Worm (Caenorhabditis elegans) whole organism, young adult: ENCODE results near the gene F35H10.5.
A peak's percentile ranks its signal among the peaks of the same experiment; 100 is the strongest.

Source experiments
- B0261.1 ChIP-seq: sonication (generic microtip); optimal IDR thresholded peaks from 2 replicates; lab custom pipeline; 2016; ENCODE audit warnings: mild to moderate bottlenecking, missing genetic modification characterization, moderate library complexity, missing compliant biosample characterization
- F23B12.7 ChIP-seq: sonication (generic microtip); optimal IDR thresholded peaks from 2 replicates; lab custom pipeline; 2017; ENCODE audit warnings: missing genetic modification characterization, mild to moderate bottlenecking, missing compliant biosample characterization, antibody characterized with exemption, moderate library complexity; ENCODE audit not compliant: insufficient read depth
- F33H1.4 ChIP-seq: fragments of 200-800 bp; sonication (Bioruptor generic); IDR thresholded peaks from 2 replicates; pipeline ENCODE4 v1.3.6; 2022; ENCODE audit warnings: missing genetic modification reagents, missing genetic modification characterization, missing compliant biosample characterization
- F39B2.1 ChIP-seq: fragments of 200-800 bp; sonication (Bioruptor generic); IDR thresholded peaks from 2 replicates; pipeline ENCODE4 v1.3.6; 2022; ENCODE audit warnings: missing genetic modification reagents, missing genetic modification characterization, missing compliant biosample characterization
- F57A8.1 ChIP-seq: fragments of 200-800 bp; sonication (Bioruptor generic); optimal IDR thresholded peaks from 2 replicates; lab custom pipeline; 2018; ENCODE audit warnings: mild to moderate bottlenecking, missing genetic modification characterization, moderate library complexity, missing compliant biosample characterization
- F57C9.4 ChIP-seq: sonication (generic microtip); optimal IDR thresholded peaks from 2 replicates; lab custom pipeline; 2017; ENCODE audit warnings: mild to moderate bottlenecking, missing genetic modification characterization, missing compliant biosample characterization
- T07F8.4 ChIP-seq: sonication (generic microtip); optimal IDR thresholded peaks from 2 replicates; lab custom pipeline; 2016; ENCODE audit warnings: mild to moderate bottlenecking, missing genetic modification characterization, moderate library complexity, missing compliant biosample characterization
- Y53G8AR.9 ChIP-seq: fragments of 200-800 bp; sonication (Bioruptor generic); conservative IDR thresholded peaks from 2 replicates; pipeline ENCODE4 v1.3.6; 2022; ENCODE audit warnings: missing genetic modification reagents, missing genetic modification characterization, missing compliant biosample characterization
- Y95B8A.8 ChIP-seq: fragments of 200-800 bp; sonication (Bioruptor generic); IDR thresholded peaks from 2 replicates; pipeline ENCODE4 v1.3.6; 2022; ENCODE audit warnings: missing genetic modification reagents, missing genetic modification characterization, missing compliant biosample characterization
- ZK185.1 ChIP-seq: sonication (generic microtip); optimal IDR thresholded peaks from 2 replicates; lab custom pipeline; 2016; ENCODE audit warnings: mild to moderate bottlenecking, missing genetic modification characterization, missing compliant biosample characterization; ENCODE audit not compliant: poor library complexity, severe bottlenecking
- athp-1 ChIP-seq: sonication (generic microtip); optimal IDR thresholded peaks from 2 replicates; lab custom pipeline; 2017; ENCODE audit warnings: mild to moderate bottlenecking, missing genetic modification characterization, missing compliant biosample characterization
- bed-1 ChIP-seq: fragments of 200-800 bp; sonication (Bioruptor generic); IDR thresholded peaks from 2 replicates; pipeline ENCODE4 v1.3.6; 2022; ENCODE audit warnings: missing genetic modification reagents, missing genetic modification characterization, missing compliant biosample characterization
- bed-2 ChIP-seq: fragments of 200-800 bp; sonication (Bioruptor generic); IDR thresholded peaks from 2 replicates; pipeline ENCODE4 v1.3.6; 2022; ENCODE audit warnings: missing genetic modification reagents, missing genetic modification characterization, missing compliant biosample characterization
- cebp-2 ChIP-seq: fragments of 200-800 bp; sonication (Bioruptor generic); IDR thresholded peaks from 2 replicates; pipeline ENCODE4 v1.3.6; 2022; ENCODE audit warnings: missing genetic modification characterization, missing compliant biosample characterization
- die-1 ChIP-seq: sonication (generic microtip); optimal IDR thresholded peaks from 2 replicates; lab custom pipeline; 2016; ENCODE audit warnings: missing genotype, mild to moderate bottlenecking, missing genetic modification characterization, missing compliant biosample characterization
- fkh-3 ChIP-seq: sonication (generic microtip); optimal IDR thresholded peaks from 2 replicates; lab custom pipeline; 2016; ENCODE audit warnings: mild to moderate bottlenecking, missing genetic modification characterization, missing compliant biosample characterization
- him-1 ChIP-seq: sonication (generic microtip); optimal IDR thresholded peaks from 2 replicates; lab custom pipeline; 2016; ENCODE audit warnings: missing genotype, missing genetic modification reagents, missing genetic modification characterization, missing compliant biosample characterization
- hrde-1 ChIP-seq: sonication (generic microtip); optimal IDR thresholded peaks from 2 replicates; lab custom pipeline; 2016; ENCODE audit warnings: missing genetic modification characterization, mild to moderate bottlenecking, missing compliant biosample characterization, moderate library complexity, missing genotype, missing genetic modification reagents, borderline replicate concordance
- hsf-1 ChIP-seq: fragments of 200-800 bp; sonication (Bioruptor generic); IDR thresholded peaks from 2 replicates; pipeline ENCODE4 v1.3.6; 2022; ENCODE audit warnings: missing genetic modification reagents, missing genetic modification characterization, missing compliant biosample characterization
- let-526 ChIP-seq: fragments of 200-800 bp; sonication (Bioruptor generic); IDR thresholded peaks from 2 replicates; pipeline ENCODE4 v1.3.6; 2022; ENCODE audit warnings: missing genetic modification reagents, missing genetic modification characterization, missing compliant biosample characterization
- lin-26 ChIP-seq: fragments of 200-800 bp; sonication (Bioruptor generic); IDR thresholded peaks from 2 replicates; pipeline ENCODE4 v1.3.6; 2022; ENCODE audit warnings: missing genetic modification reagents, missing genetic modification characterization, missing compliant biosample characterization
- lsl-1 ChIP-seq: fragments of 200-800 bp; sonication (Bioruptor generic); optimal IDR thresholded peaks from 2 replicates; lab custom pipeline; 2018; ENCODE audit warnings: mild to moderate bottlenecking, missing genetic modification characterization, moderate library complexity, missing compliant biosample characterization
- madf-3 ChIP-seq: fragments of 200-800 bp; sonication (Bioruptor generic); IDR thresholded peaks from 2 replicates; pipeline ENCODE4 v1.3.6; 2022; ENCODE audit warnings: missing genetic modification reagents, missing genetic modification characterization, missing compliant biosample characterization
- madf-8 ChIP-seq: fragments of 200-800 bp; sonication (Bioruptor generic); conservative IDR thresholded peaks from 2 replicates; pipeline ENCODE4 v1.3.6; 2022; ENCODE audit warnings: missing genetic modification reagents, missing genetic modification characterization, missing compliant biosample characterization
- mxl-1 ChIP-seq: sonication (generic microtip); optimal IDR thresholded peaks from 2 replicates; lab custom pipeline; 2016; ENCODE audit warnings: missing genetic modification characterization, missing compliant biosample characterization
- nfya-1 ChIP-seq: sonication (generic microtip); optimal IDR thresholded peaks from 2 replicates; lab custom pipeline; 2017; ENCODE audit warnings: antibody characterized with exemption, missing compliant biosample characterization, missing genetic modification characterization, borderline replicate concordance; ENCODE audit not compliant: insufficient read depth
- nfyb-1 ChIP-seq: fragments of 200-800 bp; sonication (Bioruptor generic); IDR thresholded peaks from 2 replicates; pipeline ENCODE4 v1.3.6; 2022; ENCODE audit warnings: missing genetic modification reagents, missing genetic modification characterization, missing compliant biosample characterization
- nhr-179 ChIP-seq: sonication (generic microtip); optimal IDR thresholded peaks from 2 replicates; lab custom pipeline; 2016; ENCODE audit warnings: mild to moderate bottlenecking, missing genetic modification characterization, missing compliant biosample characterization
- nhr-80 ChIP-seq: sonication (generic microtip); optimal IDR thresholded peaks from 2 replicates; lab custom pipeline; 2016; ENCODE audit warnings: missing genetic modification characterization, missing compliant biosample characterization
- pbrm-1 ChIP-seq: fragments of 200-800 bp; sonication (Bioruptor generic); IDR thresholded peaks from 2 replicates; pipeline ENCODE4 v1.3.6; 2022; ENCODE audit warnings: missing genetic modification reagents, missing genetic modification characterization, missing compliant biosample characterization
- snpc-3.4 ChIP-seq: sonication (generic microtip); optimal IDR thresholded peaks from 2 replicates; lab custom pipeline; 2017; ENCODE audit warnings: missing genetic modification characterization, mild to moderate bottlenecking, missing compliant biosample characterization, antibody characterized with exemption, moderate library complexity, missing genotype, missing genetic modification reagents
- tbp1 ChIP-seq: fragments of 200-800 bp; sonication (Bioruptor generic); optimal IDR thresholded peaks from 2 replicates; lab custom pipeline; 2018; ENCODE audit warnings: mild to moderate bottlenecking, missing genetic modification characterization, missing compliant biosample characterization
- unc-130 ChIP-seq: sonication (generic microtip); optimal IDR thresholded peaks from 2 replicates; lab custom pipeline; 2016; ENCODE audit warnings: missing genetic modification reagents, missing genetic modification characterization, missing compliant biosample characterization
- zim-3 ChIP-seq: sonication (generic microtip); optimal IDR thresholded peaks from 2 replicates; lab custom pipeline; 2017; ENCODE audit warnings: mild to moderate bottlenecking, missing genetic modification characterization, moderate library complexity, missing compliant biosample characterization
- ztf-18 ChIP-seq: sonication (generic microtip); optimal IDR thresholded peaks from 2 replicates; lab custom pipeline; 2016; ENCODE audit warnings: missing genotype, mild to moderate bottlenecking, missing genetic modification characterization, missing compliant biosample characterization
- ztf-25 ChIP-seq: fragments of 200-800 bp; sonication (Bioruptor generic); IDR thresholded peaks from 2 replicates; pipeline ENCODE4 v1.3.6; 2022; ENCODE audit warnings: missing genetic modification reagents, missing genetic modification characterization, missing compliant biosample characterization
- ztf-28 ChIP-seq: fragments of 200-800 bp; sonication (Bioruptor generic); IDR thresholded peaks from 2 replicates; pipeline ENCODE4 v1.3.6; 2022; ENCODE audit warnings: missing genetic modification reagents, missing genetic modification characterization, missing compliant biosample characterization
- ztf-3 ChIP-seq: fragments of 200-800 bp; sonication (Bioruptor generic); optimal IDR thresholded peaks from 2 replicates; lab custom pipeline; 2018; ENCODE audit warnings: mild to moderate bottlenecking, missing genetic modification characterization, missing compliant biosample characterization
- ztf-6 ChIP-seq: fragments of 200-800 bp; sonication (Bioruptor generic); IDR thresholded peaks from 2 replicates; pipeline ENCODE4 v1.3.6; 2022; ENCODE audit warnings: missing genetic modification reagents, missing genetic modification characterization, missing compliant biosample characterization

Gene F35H10.5

ce11 chrIV:8252856-8253255, 47.7 kb upstream of the F35H10.5 start (continued):
- TF ChIP-seq nfyb-1 (GFP tag; lab: Robert Waterston, UW) (peak; percentile 86), Y53G8AR.9 (GFP tag; lab: Robert Waterston, UW) (0 out of 2 replicates have a peak, but pooled peaks have one; percentile 35), die-1 (tag; lab: Kevin White, UChicago) (peak; percentile 95), madf-8 (GFP tag; lab: Robert Waterston, UW) (no peak), bed-1 (GFP tag; lab: Robert Waterston, UW) (no peak), ZK185.1 (tag; lab: Kevin White, UChicago) (peak; percentile 78), madf-3 (GFP tag; lab: Robert Waterston, UW) (peak; percentile 81), hsf-1 (GFP tag; lab: Robert Waterston, UW) (peak; percentile 63), nhr-179 (tag; lab: Kevin White, UChicago) (peak; percentile 62), ztf-3 (GFP tag; lab: Kevin White, UChicago) (no peak), lin-26 (GFP tag; lab: Robert Waterston, UW) (peak; percentile 97), F57A8.1 (GFP tag; lab: Kevin White, UChicago) (peak; percentile 75), B0261.1 (peak; percentile 91), T07F8.4 (tag; lab: Kevin White, UChicago) (peak; percentile 75), zim-3 (tag; lab: Kevin White, UChicago) (peak; percentile 97), F23B12.7 (peak; percentile 92), pbrm-1 (peak; percentile 79), hrde-1 (tag; lab: Kevin White, UChicago) (peak; percentile 83), ztf-28 (GFP tag; lab: Robert Waterston, UW) (peak; percentile 67; the same call in 1 of the 2 replicates), ztf-18 (tag; lab: Kevin White, UChicago) (peak; percentile 80), athp-1 (tag; lab: Kevin White, UChicago) (peak; percentile 86), nhr-80 (peak; percentile 53), lsl-1 (GFP tag; lab: Kevin White, UChicago) (peak; percentile 60), F33H1.4 (peak; percentile 49), fkh-3 (tag; lab: Kevin White, UChicago) (peak; percentile 83), bed-2 (GFP tag; lab: Robert Waterston, UW) (no peak), ztf-6 (GFP tag; lab: Robert Waterston, UW) (peak; percentile 77; the same call in 1 of the 2 replicates), unc-130 (peak; percentile 77), tbp1 (GFP tag; lab: Kevin White, UChicago) (peak; percentile 100), F57C9.4 (peak; percentile 54), snpc-3.4 (tag; lab: Kevin White, UChicago) (peak; percentile 69), nfya-1 (tag; lab: Kevin White, UChicago) (no peak), F39B2.1 (GFP tag; lab: Robert Waterston, UW) (no peak), Y95B8A.8 (GFP tag; lab: Robert Waterston, UW) (peak; percentile 42; the same call in 1 of the 2 replicates), ztf-25 (GFP tag; lab: Robert Waterston, UW) (peak; percentile 88; the same call in 1 of the 2 replicates), let-526 (GFP tag; lab: Robert Waterston, UW) (peak; percentile 66; the same call in 1 of the 2 replicates), mxl-1 (peak; percentile 91), him-1 (tag; lab: Kevin White, UChicago) (peak; percentile 98), cebp-2 (0 out of 2 replicates have a peak, but pooled peaks have one; percentile 35)
